Worm (Caenorhabditis elegans) whole organism, L1 larva: ENCODE measurements around the gene lmtr-3.

ENCODE experiments used
- C04F5.9 ChIP-seq: sonication (generic microtip); optimal IDR thresholded peaks from 2 replicates; lab custom pipeline; 2016; ENCODE audit warnings: missing genetic modification characterization, missing compliant biosample characterization
- C34B4.2 ChIP-seq: sonication (generic microtip); optimal IDR thresholded peaks from 2 replicates; lab custom pipeline; 2017; ENCODE audit warnings: mild to moderate bottlenecking, missing genetic modification characterization, missing compliant biosample characterization
- F16B12.6 ChIP-seq: fragments of 150-350 bp; optimal IDR thresholded peaks from 2 replicates; lab custom pipeline; 2014; ENCODE audit warnings: missing biosample characterization, missing genetic modification characterization
- aha-1 ChIP-seq: fragments of 150-350 bp; optimal IDR thresholded peaks from 2 replicates; lab custom pipeline; 2014; ENCODE audit warnings: missing biosample characterization, missing genetic modification characterization
- ceh-63 ChIP-seq: fragments of 200-800 bp; sonication (Bioruptor generic); optimal IDR thresholded peaks from 2 replicates; lab custom pipeline; 2018; ENCODE audit warnings: mild to moderate bottlenecking, missing genetic modification characterization, missing compliant biosample characterization
- ceh-8 ChIP-seq: fragments of 200-800 bp; sonication (Bioruptor generic); optimal IDR thresholded peaks from 2 replicates; lab custom pipeline; 2018; ENCODE audit warnings: mild to moderate bottlenecking, missing genetic modification characterization, moderate library complexity, missing compliant biosample characterization
- ceh-82 ChIP-seq, 3 experiments: fragments of 150-350 bp in 1 of 3; sonication (generic microtip) in 2 of 3; optimal IDR thresholded peaks; 2 replicates each; lab custom pipeline; 2014 to 2017; ENCODE audit warnings: missing biosample characterization in 3 of 3, missing genetic modification characterization in 3 of 3
- ceh-88 ChIP-seq: fragments of 200-800 bp; sonication (Bioruptor generic); IDR thresholded peaks from 2 replicates; pipeline ENCODE4 v1.3.6; 2022; ENCODE audit warnings: missing genetic modification characterization, missing compliant biosample characterization
- ces-1 ChIP-seq: fragments of 150-350 bp; optimal IDR thresholded peaks from 2 replicates; lab custom pipeline; 2014; ENCODE audit warnings: missing biosample characterization, missing genetic modification reagents, missing genetic modification characterization
- dpl-1 ChIP-seq, 3 experiments: fragments of 150-350 bp in 2 of 3; sonication (generic microtip) in 1 of 3; optimal IDR thresholded peaks; 2 replicates each; lab custom pipeline; 2014 to 2017; ENCODE audit warnings: missing biosample characterization in 3 of 3, missing genetic modification characterization in 3 of 3, missing genetic modification reagents in 3 of 3
- elt-2 ChIP-seq: sonication (generic microtip); optimal IDR thresholded peaks from 2 replicates; lab custom pipeline; 2016; ENCODE audit warnings: missing genetic modification characterization, mild to moderate bottlenecking, inconsistent platforms, missing compliant biosample characterization, missing genetic modification reagents
- elt-3 ChIP-seq, 6 experiments: fragments of 150-350 bp in 1 of 6; sonication (generic microtip); optimal IDR thresholded peaks; 2 replicates each; lab custom pipeline; 2017 to 2018; ENCODE audit warnings: missing biosample characterization in 6 of 6, missing genetic modification characterization in 6 of 6, inconsistent platforms in 1 of 6
- ets-5 ChIP-seq: fragments of 200-800 bp; sonication (Bioruptor generic); IDR thresholded peaks from 2 replicates; pipeline ENCODE4 v1.3.6; 2022; ENCODE audit warnings: missing genetic modification characterization, missing compliant biosample characterization
- fkh-10 ChIP-seq: sonication (generic microtip); optimal IDR thresholded peaks from 2 replicates; lab custom pipeline; 2017; ENCODE audit warnings: missing biosample characterization, missing genetic modification reagents, missing genetic modification characterization
- grh-1 ChIP-seq: fragments of 200-800 bp; sonication (Bioruptor generic); IDR thresholded peaks from 2 replicates; pipeline ENCODE4 v1.3.6; 2022; ENCODE audit warnings: missing genetic modification reagents, missing genetic modification characterization, missing compliant biosample characterization
- hlh-17 ChIP-seq: fragments of 200-800 bp; sonication (Bioruptor generic); optimal IDR thresholded peaks from 2 replicates; lab custom pipeline; 2018; ENCODE audit warnings: missing genetic modification characterization, mild to moderate bottlenecking, missing compliant biosample characterization, moderate library complexity, borderline replicate concordance
- hpl-2 ChIP-seq: fragments of 150-350 bp; optimal IDR thresholded peaks from 2 replicates; lab custom pipeline; 2014; ENCODE audit warnings: missing biosample characterization, missing genetic modification reagents, missing genetic modification characterization
- irx-1 ChIP-seq: sonication (generic microtip); optimal IDR thresholded peaks from 2 replicates; lab custom pipeline; 2016; ENCODE audit warnings: missing genetic modification characterization, missing compliant biosample characterization
- lin-13 ChIP-seq: fragments of 150-350 bp; optimal IDR thresholded peaks from 2 replicates; lab custom pipeline; 2014; ENCODE audit warnings: missing biosample characterization, missing genetic modification reagents, missing genetic modification characterization
- lin-35 ChIP-seq, 2 experiments: fragments of 150-350 bp; optimal IDR thresholded peaks; 2 replicates each; lab custom pipeline; 2014; ENCODE audit warnings: missing biosample characterization in 2 of 2, missing genetic modification characterization in 2 of 2, missing genetic modification reagents in 2 of 2
- lsy-2 ChIP-seq, 2 experiments: fragments of 150-350 bp; optimal IDR thresholded peaks; 2 replicates each; lab custom pipeline; 2014; ENCODE audit warnings: missing biosample characterization in 2 of 2, missing genetic modification characterization in 2 of 2
- mdl-1 ChIP-seq, 2 experiments: fragments of 150-350 bp; optimal IDR thresholded peaks; 2 replicates each; lab custom pipeline; 2014 to 2017; ENCODE audit warnings: missing biosample characterization in 2 of 2, missing genetic modification characterization in 2 of 2, inconsistent platforms in 1 of 2
- mef-2 ChIP-seq: fragments of 150-350 bp; optimal IDR thresholded peaks from 2 replicates; lab custom pipeline; 2014; ENCODE audit warnings: missing biosample characterization, missing genetic modification characterization
- mep-1 ChIP-seq: fragments of 150-350 bp; optimal IDR thresholded peaks from 2 replicates; lab custom pipeline; 2014; ENCODE audit warnings: missing biosample characterization, missing genetic modification characterization
- nhr-11 ChIP-seq: fragments of 150-350 bp; optimal IDR thresholded peaks from 2 replicates; lab custom pipeline; 2014; ENCODE audit warnings: missing biosample characterization, missing genetic modification characterization
- nhr-12 ChIP-seq: sonication (generic microtip); optimal IDR thresholded peaks from 2 replicates; lab custom pipeline; 2017; ENCODE audit warnings: missing biosample characterization, missing genetic modification characterization
- nhr-19 ChIP-seq: fragments of 200-800 bp; sonication (Bioruptor generic); conservative IDR thresholded peaks from 2 replicates; pipeline ENCODE4 v1.3.6; 2022; ENCODE audit warnings: missing genetic modification characterization, missing compliant biosample characterization
- nhr-20 ChIP-seq: sonication (generic microtip); optimal IDR thresholded peaks from 2 replicates; lab custom pipeline; 2016; ENCODE audit warnings: mild to moderate bottlenecking, missing genetic modification characterization, missing compliant biosample characterization
- nhr-28 ChIP-seq: fragments of 150-350 bp; optimal IDR thresholded peaks from 2 replicates; lab custom pipeline; 2014; ENCODE audit warnings: missing biosample characterization, missing genetic modification characterization
- nhr-47 ChIP-seq: sonication (generic microtip); optimal IDR thresholded peaks from 2 replicates; lab custom pipeline; 2016; ENCODE audit warnings: mild to moderate bottlenecking, missing genetic modification characterization, moderate library complexity, missing compliant biosample characterization
- nhr-71 ChIP-seq: sonication (generic microtip); optimal IDR thresholded peaks from 2 replicates; lab custom pipeline; 2016; ENCODE audit warnings: mild to moderate bottlenecking, missing genetic modification characterization, moderate library complexity, missing compliant biosample characterization
- nhr-84 ChIP-seq: sonication (generic microtip); optimal IDR thresholded peaks from 2 replicates; lab custom pipeline; 2017; ENCODE audit warnings: missing biosample characterization, missing genetic modification characterization
- nhr-85 ChIP-seq: sonication (generic microtip); peaks from one replicate; lab custom pipeline; 2016; ENCODE audit warnings: missing genetic modification characterization, inconsistent platforms, missing compliant biosample characterization
- pax-3 ChIP-seq: fragments of 200-800 bp; sonication (Bioruptor generic); optimal IDR thresholded peaks from 2 replicates; lab custom pipeline; 2018; ENCODE audit warnings: mild to moderate bottlenecking, missing genetic modification characterization, moderate library complexity, missing compliant biosample characterization
- pqm-1 ChIP-seq: sonication (generic microtip); optimal IDR thresholded peaks from 3 replicates; lab custom pipeline; 2017; ENCODE audit warnings: missing biosample characterization, missing genetic modification characterization
- skn-1 ChIP-seq: fragments of 150-350 bp; optimal IDR thresholded peaks from 2 replicates; lab custom pipeline; 2014; ENCODE audit warnings: missing biosample characterization, missing genetic modification characterization
- snpc-4 ChIP-seq: fragments of 150-350 bp; optimal IDR thresholded peaks from 2 replicates; lab custom pipeline; 2014; ENCODE audit warnings: missing biosample characterization, missing genetic modification characterization
- sptf-1 ChIP-seq: fragments of 150-350 bp; optimal IDR thresholded peaks from 2 replicates; lab custom pipeline; 2014; ENCODE audit warnings: missing biosample characterization, missing genetic modification characterization
- sup-37 ChIP-seq: fragments of 200-800 bp; sonication (Bioruptor generic); optimal IDR thresholded peaks from 2 replicates; lab custom pipeline; 2018; ENCODE audit warnings: mild to moderate bottlenecking, missing genetic modification characterization, missing compliant biosample characterization
- swsn-7 ChIP-seq: sonication (generic microtip); optimal IDR thresholded peaks from 2 replicates; lab custom pipeline; 2016; ENCODE audit warnings: missing genetic modification characterization, missing compliant biosample characterization
- unc-130 ChIP-seq: fragments of 150-350 bp; optimal IDR thresholded peaks from 2 replicates; lab custom pipeline; 2017; ENCODE audit warnings: missing biosample characterization, missing genetic modification characterization, inconsistent platforms
- unc-30 ChIP-seq: sonication (generic microtip); optimal IDR thresholded peaks from 2 replicates; lab custom pipeline; 2017; ENCODE audit warnings: missing biosample characterization, missing genetic modification characterization
- unc-86 ChIP-seq: sonication (generic microtip); optimal IDR thresholded peaks from 2 replicates; lab custom pipeline; 2016; ENCODE audit warnings: missing genetic modification characterization, missing compliant biosample characterization
- unc-98 ChIP-seq: fragments of 200-800 bp; sonication (Bioruptor generic); IDR thresholded peaks from 2 replicates; pipeline ENCODE4 v1.3.6; 2022; ENCODE audit warnings: missing genetic modification characterization, missing compliant biosample characterization
- vab-15 ChIP-seq: sonication (generic microtip); optimal IDR thresholded peaks from 2 replicates; lab custom pipeline; 2017; ENCODE audit warnings: missing genotype, mild to moderate bottlenecking, missing genetic modification characterization, missing compliant biosample characterization
- zag-1 ChIP-seq: fragments of 150-350 bp; optimal IDR thresholded peaks from 2 replicates; lab custom pipeline; 2014; ENCODE audit warnings: missing biosample characterization, missing genetic modification characterization
- ztf-11 ChIP-seq, 2 experiments: sonication (generic microtip); optimal IDR thresholded peaks; 2 replicates each; lab custom pipeline; 2016 to 2017; ENCODE audit warnings: missing genetic modification characterization in 2 of 2, missing biosample characterization in 1 of 2, missing compliant biosample characterization in 1 of 2

The lmtr-3 gene

DNA sequence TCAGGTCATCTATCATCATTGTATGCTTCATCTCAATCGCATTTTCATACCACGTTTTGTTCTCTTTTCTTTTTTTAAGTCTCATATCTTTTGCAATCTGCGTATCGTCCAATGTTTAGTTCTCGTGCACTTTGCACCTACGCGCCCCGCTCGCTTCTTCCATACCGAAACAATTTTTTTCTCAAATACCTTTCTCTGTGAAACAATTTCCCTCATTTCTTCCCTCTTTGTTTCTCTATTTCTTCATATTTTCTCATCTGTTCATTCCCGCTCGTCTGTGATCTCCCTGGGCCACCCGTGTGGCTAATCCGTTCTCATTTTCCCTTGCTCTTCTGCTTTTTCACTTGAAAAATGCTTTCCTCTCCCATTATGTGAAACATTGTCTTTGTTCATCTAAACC, 16.3 kb downstream of the lmtr-3 start (continued):
- TF ChIP-seq ztf-11 (tag; optimal IDR thresholded peaks at IDR 0.05; lab: Kevin White, UChicago) (no peak), ces-1 (no peak), nhr-28 (tag; lab: Kevin White, UChicago) (no peak), fkh-10 (GFP tag; lab: Kevin White, UChicago) (no peak), grh-1 (GFP tag; lab: Robert Waterston, UW) (no peak), skn-1 (tag; lab: Kevin White, UChicago) (no peak), mdl-1 (tag; optimal IDR thresholded peaks at IDR 0.05; lab: Kevin White, UChicago) (peak in 1 of 2 experiments; percentile 15), nhr-20 (tag; lab: Kevin White, UChicago) (peak; percentile 44), ceh-82 (tag; optimal IDR thresholded peaks at IDR 0.05; lab: Kevin White, UChicago) (no peak), nhr-47 (tag; lab: Kevin White, UChicago) (no peak), elt-3 (tag; optimal IDR thresholded peaks at IDR 0.05; lab: Kevin White, UChicago) (no peak), mef-2 (tag; lab: Kevin White, UChicago) (no peak), lin-35 (GFP tag; optimal IDR thresholded peaks at IDR 0.05; lab: Kevin White, UChicago) (peak in 1 of 2 experiments; percentile 6), hpl-2 (GFP tag; lab: Kevin White, UChicago) (no peak), nhr-19 (no peak), ceh-88 (GFP tag; lab: Robert Waterston, UW) (no peak), pqm-1 (tag; lab: Kevin White, UChicago) (no peak), sptf-1 (tag; lab: Kevin White, UChicago) (no peak), hlh-17 (GFP tag; lab: Kevin White, UChicago) (no peak), nhr-84 (tag; lab: Kevin White, UChicago) (no peak), unc-86 (tag; lab: Kevin White, UChicago) (no peak), swsn-7 (peak; percentile 16), nhr-71 (peak; percentile 48), lin-13 (GFP tag; lab: Kevin White, UChicago) (no peak), nhr-85 (peak; percentile 3), sup-37 (GFP tag; lab: Kevin White, UChicago) (no peak), nhr-11 (no peak), nhr-12 (no peak), irx-1 (tag; lab: Kevin White, UChicago) (no peak), lsy-2 (tag; optimal IDR thresholded peaks at IDR 0.05; lab: Kevin White, UChicago) (peak in 1 of 2 experiments; percentile 47), unc-130 (tag; lab: Kevin White, UChicago) (no peak), snpc-4 (tag; lab: Kevin White, UChicago) (no peak), aha-1 (tag; lab: Kevin White, UChicago) (no peak), elt-2 (tag; lab: Kevin White, UChicago) (no peak), unc-30 (tag; lab: Kevin White, UChicago) (no peak), ceh-63 (no peak), dpl-1 (GFP tag; optimal IDR thresholded peaks at IDR 0.05; lab: Kevin White, UChicago) (no peak), vab-15 (tag; lab: Kevin White, UChicago) (no peak), zag-1 (tag; lab: Kevin White, UChicago) (no peak), F16B12.6 (no peak), C34B4.2 (tag; lab: Kevin White, UChicago) (no peak), mep-1 (tag; lab: Kevin White, UChicago) (peak; percentile 25), ets-5 (GFP tag; lab: Robert Waterston, UW) (no peak)

- no peak for TF ChIP-seq aha-1 (tag; lab: Kevin White, UChicago)
- TF ChIP-seq C04F5.9 (tag; lab: Kevin White, UChicago) = no peak
- TF ChIP-seq unc-86 (tag; lab: Kevin White, UChicago) = no peak
- no peak for TF ChIP-seq nhr-84 (tag; lab: Kevin White, UChicago)
- TF ChIP-seq pax-3 (tag; lab: Kevin White, UChicago) = no peak
- TF ChIP-seq unc-98 (GFP tag; lab: Robert Waterston, UW) = no peak
- TF ChIP-seq ceh-8 (GFP tag; lab: Kevin White, UChicago) = no peak
These were observed 17.2 kb downstream of the lmtr-3 start, which contains the start of gene folt-1 for ce11 chrV:11141179-11141578. TSS of gene folt-1 (plus strand) at chrV:11141479.
